Worm (Caenorhabditis elegans) whole organism, L2 larva: ENCODE measurements around the gene srw-26.

ENCODE experiments used
- egl-27 ChIP-seq: sonication (generic microtip); optimal IDR thresholded peaks from 3 replicates; lab custom pipeline; 2017; ENCODE audit warnings: missing biosample characterization, missing genetic modification reagents, missing genetic modification characterization
- fos-1 ChIP-seq: fragments of 150-350 bp; optimal IDR thresholded peaks from 2 replicates; lab custom pipeline; 2014; ENCODE audit warnings: missing biosample characterization, missing genetic modification characterization
- lsy-2 ChIP-seq, 2 experiments: fragments of 150-350 bp in 1 of 2; sonication (generic microtip) in 1 of 2; optimal IDR thresholded peaks; 2 replicates each; lab custom pipeline; 2014 to 2017; ENCODE audit warnings: missing biosample characterization in 2 of 2, missing genetic modification characterization in 2 of 2
- mab-5 ChIP-seq: fragments of 150-350 bp; optimal IDR thresholded peaks from 2 replicates; lab custom pipeline; 2014; ENCODE audit warnings: missing biosample characterization, missing genetic modification characterization
- mdl-1 ChIP-seq, 2 experiments: fragments of 150-350 bp in 1 of 2; sonication (generic microtip) in 1 of 2; optimal IDR thresholded peaks; 2 replicates each; lab custom pipeline; 2017; ENCODE audit warnings: missing biosample characterization in 2 of 2, missing genetic modification characterization in 2 of 2
- nhr-21 ChIP-seq: fragments of 150-350 bp; optimal IDR thresholded peaks from 2 replicates; lab custom pipeline; 2014; ENCODE audit warnings: missing biosample characterization, missing genetic modification characterization
- nhr-237 ChIP-seq: fragments of 150-350 bp; optimal IDR thresholded peaks from 2 replicates; lab custom pipeline; 2014; ENCODE audit warnings: missing biosample characterization, missing genetic modification characterization
- nhr-25 ChIP-seq: fragments of 150-350 bp; sonication (generic microtip); optimal IDR thresholded peaks from 3 replicates; lab custom pipeline; 2014; ENCODE audit warnings: missing biosample characterization, missing genetic modification characterization
- nhr-6 ChIP-seq: fragments of 150-350 bp; optimal IDR thresholded peaks from 2 replicates; lab custom pipeline; 2014; ENCODE audit warnings: missing biosample characterization, missing genetic modification characterization
- skn-1 ChIP-seq: sonication (generic microtip); optimal IDR thresholded peaks from 2 replicates; lab custom pipeline; 2017; ENCODE audit warnings: missing biosample characterization, missing genetic modification characterization
- ztf-4 ChIP-seq: fragments of 150-350 bp; optimal IDR thresholded peaks from 2 replicates; lab custom pipeline; 2014; ENCODE audit warnings: missing biosample characterization, missing genetic modification characterization

- TF ChIP-seq skn-1 (tag; lab: Kevin White, UChicago), result no peak
- TF ChIP-seq ztf-4, result no peak
- TF ChIP-seq fos-1 (tag; lab: Kevin White, UChicago), result no peak
- no peak for TF ChIP-seq nhr-6
- no peak for TF ChIP-seq lsy-2 (tag; optimal IDR thresholded peaks at IDR 0.05; lab: Kevin White, UChicago)
- no peak for TF ChIP-seq egl-27 (tag; lab: Kevin White, UChicago)
- TF ChIP-seq nhr-21 (tag; lab: Kevin White, UChicago), result no peak
- no peak for TF ChIP-seq mdl-1 (tag; optimal IDR thresholded peaks at IDR 0.05; lab: Kevin White, UChicago)
- TF ChIP-seq mab-5 (tag; lab: Kevin White, UChicago), result no peak
- TF ChIP-seq nhr-25, result no peak
- no peak for TF ChIP-seq nhr-237 (tag; lab: Kevin White, UChicago)
These were observed 32.6 kb downstream of the srw-26 start, which contains the start of gene T06C12.14 for ce11 chrV:15899696-15900095.
